Fruit fly (Drosophila melanogaster) whole organism, embryonic: ENCODE results near the gene CAH3.

Source experiments
- CG11247 ChIP-seq: fragments of 200-800 bp; sonication (Bioruptor generic); IDR thresholded peaks from 2 replicates; pipeline ENCODE4 v1.3.6; 2022; ENCODE audit warnings: missing biosample characterization, missing genetic modification characterization
- CG11398 ChIP-seq: fragments of 200-800 bp; sonication (Bioruptor generic); optimal IDR thresholded peaks from 2 replicates; lab custom pipeline; 2016; ENCODE audit warnings: missing biosample characterization, missing genetic modification characterization
- CG12236 ChIP-seq: fragments of 200-800 bp; sonication (Bioruptor generic); optimal IDR thresholded peaks from 2 replicates; lab custom pipeline; 2016; ENCODE audit warnings: missing biosample characterization, missing genetic modification characterization
- CG13287 ChIP-seq: fragments of 200-800 bp; sonication (Bioruptor generic); IDR thresholded peaks from 2 replicates; pipeline ENCODE4 v1.3.6; 2022; ENCODE audit warnings: missing biosample characterization, missing genetic modification characterization; ENCODE audit not compliant: partially characterized antibody
- CG14441 ChIP-seq: fragments of 200-800 bp; sonication (Bioruptor generic); IDR thresholded peaks from 2 replicates; pipeline ENCODE4 v1.3.6; 2022; ENCODE audit warnings: missing biosample characterization, missing genetic modification characterization
- CG17802 ChIP-seq: fragments of 200-800 bp; sonication (Bioruptor generic); optimal IDR thresholded peaks from 2 replicates; lab custom pipeline; 2018; ENCODE audit warnings: missing biosample characterization, mild to moderate bottlenecking, missing genetic modification characterization, moderate library complexity
- CG1792 ChIP-seq: fragments of 200-800 bp; sonication (Bioruptor generic); optimal IDR thresholded peaks from 2 replicates; lab custom pipeline; 2016; ENCODE audit warnings: missing biosample characterization, missing genetic modification characterization
- CG18599 ChIP-seq: fragments of 200-800 bp; sonication (Bioruptor generic); optimal IDR thresholded peaks from 3 replicates; lab custom pipeline; 2017; ENCODE audit warnings: missing biosample characterization, missing genetic modification characterization, mild to moderate bottlenecking, moderate library complexity, missing genetic modification reagents
- CG30020 ChIP-seq: fragments of 200-800 bp; optimal IDR thresholded peaks from 2 replicates; lab custom pipeline; 2019; ENCODE audit warnings: missing biosample characterization, mild to moderate bottlenecking, missing genetic modification characterization, moderate library complexity
- CG30403 ChIP-seq: fragments of 200-800 bp; sonication (Bioruptor generic); optimal IDR thresholded peaks from 3 replicates; lab custom pipeline; 2016; ENCODE audit warnings: missing biosample characterization, missing genetic modification characterization
- CG30431 ChIP-seq: fragments of 200-800 bp; sonication (Bioruptor generic); optimal IDR thresholded peaks from 2 replicates; lab custom pipeline; 2017; ENCODE audit warnings: missing biosample characterization, missing genetic modification characterization
- CG34422 ChIP-seq: fragments of 200-800 bp; sonication (Bioruptor generic); IDR thresholded peaks from 3 replicates; pipeline ENCODE4 v1.3.6; 2022; ENCODE audit warnings: missing biosample characterization, missing genetic modification characterization
- CG3995 ChIP-seq: fragments of 200-800 bp; sonication (Bioruptor generic); optimal IDR thresholded peaks from 3 replicates; lab custom pipeline; 2016; ENCODE audit warnings: missing biosample characterization, missing genetic modification characterization
- CG4404 ChIP-seq: fragments of 200-800 bp; sonication (Bioruptor generic); IDR thresholded peaks from 2 replicates; pipeline ENCODE4 v1.3.6; 2022; ENCODE audit warnings: missing biosample characterization, missing genetic modification characterization
- CG4854 ChIP-seq: fragments of 200-800 bp; sonication (Bioruptor generic); optimal IDR thresholded peaks from 2 replicates; lab custom pipeline; 2016; ENCODE audit warnings: missing biosample characterization, missing genetic modification characterization, inconsistent platforms
- CG6791 ChIP-seq: fragments of 200-800 bp; sonication (Bioruptor generic); IDR thresholded peaks from 3 replicates; pipeline ENCODE4 v1.3.6; 2022; ENCODE audit warnings: missing biosample characterization, missing genetic modification characterization; ENCODE audit not compliant: partially characterized antibody
- CG6854 ChIP-seq: fragments of 200-800 bp; sonication (Bioruptor generic); optimal IDR thresholded peaks from 3 replicates; lab custom pipeline; 2017; ENCODE audit warnings: missing biosample characterization, mild to moderate bottlenecking, missing genetic modification characterization
- CG7839 ChIP-seq: fragments of 200-800 bp; sonication (Bioruptor generic); optimal IDR thresholded peaks from 3 replicates; lab custom pipeline; 2018; ENCODE audit warnings: missing biosample characterization, mild to moderate bottlenecking, missing genetic modification characterization, moderate library complexity
- CG8281 ChIP-seq: fragments of 200-800 bp; sonication (Bioruptor generic); optimal IDR thresholded peaks from 2 replicates; lab custom pipeline; 2018; ENCODE audit warnings: missing biosample characterization, mild to moderate bottlenecking, missing genetic modification characterization, moderate library complexity
- Dfd ChIP-seq, 2 experiments: fragments of >200 bp; optimal IDR thresholded peaks; 2 replicates each; lab custom pipeline; 2017; ENCODE audit warnings: missing biosample characterization in 2 of 2, missing genetic modification characterization in 2 of 2
- GATAe ChIP-seq: fragments of 200-800 bp; sonication (Bioruptor generic); conservative IDR thresholded peaks from 2 replicates; pipeline ENCODE4 v1.3.6; 2022; ENCODE audit warnings: missing biosample characterization, missing genetic modification characterization
- HLH4C ChIP-seq: fragments of 200-800 bp; sonication (Bioruptor generic); IDR thresholded peaks from 3 replicates; pipeline ENCODE4 v1.3.6; 2022; ENCODE audit warnings: missing biosample characterization, missing genetic modification characterization; ENCODE audit not compliant: partially characterized antibody
- Hr51 ChIP-seq, 2 experiments: fragments of 200-800 bp; sonication (Bioruptor generic); optimal IDR thresholded peaks; 2 replicates in 1 of 2; 3 replicates in 1 of 2; lab custom pipeline; 2016 to 2018; ENCODE audit warnings: missing biosample characterization in 2 of 2, missing genetic modification characterization in 2 of 2, mild to moderate bottlenecking in 1 of 2, moderate library complexity in 1 of 2
- Mes4 ChIP-seq: fragments of 200-800 bp; sonication (Bioruptor generic); optimal IDR thresholded peaks from 2 replicates; lab custom pipeline; 2016; ENCODE audit warnings: missing biosample characterization, missing genetic modification characterization
- Neu2 ChIP-seq: fragments of 200-800 bp; sonication (Bioruptor generic); optimal IDR thresholded peaks from 3 replicates; lab custom pipeline; 2016; ENCODE audit warnings: missing biosample characterization, missing genetic modification characterization, borderline replicate concordance
- Usf ChIP-seq: fragments of 200-800 bp; sonication (Bioruptor generic); optimal IDR thresholded peaks from 2 replicates; lab custom pipeline; 2017; ENCODE audit warnings: missing genotype, missing biosample characterization, missing genetic modification characterization
- ab ChIP-seq: fragments of 200-800 bp; sonication (Bioruptor generic); optimal IDR thresholded peaks from 2 replicates; lab custom pipeline; 2016; ENCODE audit warnings: missing biosample characterization, missing genetic modification characterization
- al ChIP-seq: fragments of 200-800 bp; sonication (Bioruptor generic); IDR thresholded peaks from 2 replicates; pipeline ENCODE4 v1.3.6; 2022; ENCODE audit warnings: missing biosample characterization, missing genetic modification characterization
- aop ChIP-seq: fragments of 200-800 bp; sonication (Bioruptor generic); IDR thresholded peaks from 2 replicates; pipeline ENCODE4 v1.3.6; 2022; ENCODE audit warnings: missing biosample characterization, missing genetic modification characterization
- bigmax ChIP-seq: fragments of 200-800 bp; sonication (Bioruptor generic); optimal IDR thresholded peaks from 2 replicates; lab custom pipeline; 2018; ENCODE audit warnings: missing biosample characterization, mild to moderate bottlenecking, missing genetic modification characterization
- dmrt99B ChIP-seq: fragments of 200-800 bp; sonication (Bioruptor generic); optimal IDR thresholded peaks from 2 replicates; lab custom pipeline; 2018; ENCODE audit warnings: missing biosample characterization, mild to moderate bottlenecking, missing genetic modification characterization, moderate library complexity
- gro ChIP-seq: fragments of 200-800 bp; sonication (Bioruptor generic); optimal IDR thresholded peaks from 2 replicates; lab custom pipeline; 2016; ENCODE audit warnings: missing biosample characterization, missing genetic modification characterization
- gsb ChIP-seq: fragments of 200-800 bp; sonication (Bioruptor generic); IDR thresholded peaks from 2 replicates; pipeline ENCODE4 v1.3.6; 2022; ENCODE audit warnings: missing biosample characterization, missing genetic modification characterization
- hb ChIP-seq: fragments of 200-800 bp; sonication (Bioruptor generic); IDR thresholded peaks from 3 replicates; pipeline ENCODE4 v1.3.6; 2022; ENCODE audit warnings: missing biosample characterization, missing genetic modification characterization; ENCODE audit not compliant: partially characterized antibody
- jumu ChIP-seq: fragments of 200-800 bp; sonication (Bioruptor generic); optimal IDR thresholded peaks from 3 replicates; lab custom pipeline; 2016; ENCODE audit warnings: missing biosample characterization, missing genetic modification characterization
- pho ChIP-seq: fragments of 200-800 bp; sonication (Bioruptor generic); optimal IDR thresholded peaks from 2 replicates; lab custom pipeline; 2016; ENCODE audit warnings: missing biosample characterization, missing genetic modification characterization
- tgo ChIP-seq: fragments of 200-800 bp; sonication (Bioruptor generic); IDR thresholded peaks from 3 replicates; pipeline ENCODE4 v1.3.6; 2022; ENCODE audit warnings: missing biosample characterization, missing genetic modification characterization
- wek ChIP-seq: fragments of 200-800 bp; sonication (Bioruptor generic); optimal IDR thresholded peaks from 3 replicates; lab custom pipeline; 2018; ENCODE audit warnings: missing biosample characterization, mild to moderate bottlenecking, missing genetic modification characterization, moderate library complexity

The CAH3 gene

dm6 chrX:8690003-8690402 is 9.0 kb downstream of the CAH3 start, which contains the start of the genes Ppt1 and Ogg1 (continued):
- TF ChIP-seq CG30431 (GFP tag; lab: Kevin White, UChicago) (no peak), CG34422 (GFP tag; lab: Robert Waterston, UW) (peak; percentile 53; the same call in 1 of the 3 replicates), hb (no peak), CG12236 (no peak), gsb (GFP tag; lab: Robert Waterston, UW) (no peak), Hr51 (GFP tag; optimal IDR thresholded peaks at IDR 0.05; lab: Kevin White, UChicago) (peak; percentile 38), CG6854 (no peak), CG4854 (GFP tag; lab: Kevin White, UChicago) (peak; percentile 32), CG3995 (peak; percentile 23), CG4404 (GFP tag; lab: Robert Waterston, UW) (no peak), HLH4C (GFP tag; lab: Robert Waterston, UW) (peak; percentile 59; the same call in 2 of the 3 replicates), CG30403 (peak; percentile 66), GATAe (GFP tag; lab: Robert Waterston, UW) (no peak), jumu (GFP tag; lab: Kevin White, UChicago) (peak; percentile 66), Mes4 (GFP tag; lab: Kevin White, UChicago) (peak; percentile 17), CG11247 (GFP tag; lab: Robert Waterston, UW) (peak; percentile 37; the same call in 1 of the 2 replicates), al (0 out of 2 replicates have a peak, but pooled peaks have one; percentile 22), aop (GFP tag; lab: Robert Waterston, UW) (no peak), Neu2 (GFP tag; lab: Kevin White, UChicago) (no peak), CG6791 (GFP tag; lab: Robert Waterston, UW) (peak; percentile 38; the same call in 1 of the 3 replicates)
- TF ChIP-seq, all 482 proteins: peak for 244

DNA sequence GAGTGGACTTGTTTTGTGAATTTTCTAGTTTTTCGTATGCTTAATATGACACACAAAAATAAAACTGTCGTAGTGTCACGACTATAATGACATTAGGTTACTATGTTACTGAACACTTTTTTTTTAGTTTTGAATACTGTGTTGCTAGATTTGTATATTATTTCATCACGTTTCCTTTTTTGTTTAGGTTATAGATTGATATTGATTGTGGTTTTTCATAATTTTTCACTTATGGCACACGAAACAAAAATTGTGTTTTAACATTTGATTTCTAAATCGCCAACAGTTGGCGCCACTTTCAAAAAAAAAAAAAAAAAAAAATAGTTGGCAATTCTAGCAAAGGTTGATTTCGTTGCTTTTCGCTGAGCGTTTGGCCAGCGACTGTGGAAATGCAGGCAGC is 12.5 kb downstream of the CAH3 start, which contains the start of gene CG11294:
Gene CG11294, minus strand, starts transcription at position 101 of the 400 bp plus-strand sequence.
- no peak for TF ChIP-seq CG14441
- TF ChIP-seq dmrt99B (tag; lab: Kevin White, UChicago): no peak
- no peak for TF ChIP-seq CG13287 (GFP tag; lab: Robert Waterston, UW)
- TF ChIP-seq pho (GFP tag; lab: Kevin White, UChicago): no peak
- TF ChIP-seq CG30020 (tag; lab: Kevin White, UChicago): no peak
- TF ChIP-seq ab (GFP tag; lab: Kevin White, UChicago): no peak
- TF ChIP-seq Dfd (GFP tag; optimal IDR thresholded peaks at IDR 0.05; lab: Kevin White, UChicago): no peak
- TF ChIP-seq CG18599: no peak
- no peak for TF ChIP-seq CG7839
- TF ChIP-seq bigmax (GFP tag; lab: Kevin White, UChicago): no peak
- TF ChIP-seq Usf (GFP tag; lab: Kevin White, UChicago): no peak
- no peak for TF ChIP-seq CG11398 (GFP tag; lab: Kevin White, UChicago)
- TF ChIP-seq CG1792 (GFP tag; lab: Kevin White, UChicago): no peak
- TF ChIP-seq wek (GFP tag; lab: Kevin White, UChicago): no peak
- no peak for TF ChIP-seq CG17802 (tag; lab: Kevin White, UChicago)
- no peak for TF ChIP-seq gro
- no peak for TF ChIP-seq CG8281 (tag; lab: Kevin White, UChicago)
- TF ChIP-seq tgo (GFP tag; lab: Robert Waterston, UW): no peak
